Fruit fly (Drosophila melanogaster): Measurements from ENCODE around the gene RpL13A.

RpL13A gene

DNA sequence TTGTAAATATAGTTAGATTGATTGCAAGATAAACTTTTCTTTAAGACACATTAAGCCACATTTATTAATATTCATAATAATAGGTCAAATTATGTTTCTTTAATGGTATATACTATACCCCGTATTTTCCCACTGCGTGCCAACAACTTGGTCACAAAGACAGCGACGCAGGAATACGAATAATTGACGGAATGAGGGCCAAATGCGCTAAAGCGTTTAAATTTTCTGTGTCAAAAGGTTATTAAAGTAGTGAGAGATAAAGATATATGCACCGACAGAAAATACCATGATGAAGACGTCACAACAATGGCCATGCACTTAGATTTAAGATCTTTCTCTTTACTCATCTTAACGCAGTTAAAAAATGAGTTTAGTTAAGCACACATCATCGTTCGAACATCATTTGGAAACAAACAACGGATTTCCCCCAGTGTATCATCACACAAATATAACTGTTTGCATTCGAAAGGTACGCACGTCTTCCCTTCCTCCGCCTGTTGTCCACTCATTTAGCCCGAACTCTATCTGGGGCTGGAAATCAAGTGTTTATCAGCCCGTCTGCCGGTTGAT is 3.8 kb upstream of the RpL13A start (continued):
- TF ChIP-seq CoRest (tag; optimal IDR thresholded peaks at IDR 0.05): peak; percentile 74
- TF ChIP-seq Asciz (GFP tag; optimal IDR thresholded peaks at IDR 0.05): peak; percentile 73
- no peak for TF ChIP-seq CG3838 (GFP tag; optimal IDR thresholded peaks at IDR 0.05)
- TF ChIP-seq CG2116 (GFP tag; optimal IDR thresholded peaks at IDR 0.05): peak; percentile 19
- TF ChIP-seq mirr (GFP tag; optimal IDR thresholded peaks at IDR 0.05): peak; percentile 18
- no peak for TF ChIP-seq CG4282 (GFP tag; optimal IDR thresholded peaks at IDR 0.05)
- no peak for TF ChIP-seq CG13894 (tag; optimal IDR thresholded peaks at IDR 0.05)
- no peak for TF ChIP-seq CG6683 (GFP tag; optimal IDR thresholded peaks at IDR 0.05)
- no peak; the same call in 1 of the 2 replicates for TF ChIP-seq CG10366 (GFP tag; IDR thresholded peaks at IDR 0.05)
- no peak for TF ChIP-seq lbe (GFP tag; optimal IDR thresholded peaks at IDR 0.05)
- peak; percentile 30; the same call in 1 of the 2 replicates for TF ChIP-seq wdn (GFP tag; IDR thresholded peaks at IDR 0.05)
- peak; percentile 53; the same call in 1 of the 2 replicates for TF ChIP-seq esg (GFP tag; conservative IDR thresholded peaks at IDR 0.05)
- peak; percentile 49 for TF ChIP-seq en (GFP tag; optimal IDR thresholded peaks at IDR 0.05)
- TF ChIP-seq cad (GFP tag; optimal IDR thresholded peaks at IDR 0.05): no peak
- peak; percentile 10 for TF ChIP-seq kay (GFP tag; optimal IDR thresholded peaks at IDR 0.05)
- TF ChIP-seq Dref (GFP tag; IDR thresholded peaks at IDR 0.05): no peak
- peak in 1 of 2 experiments; percentile 65 for TF ChIP-seq Eip74EF (GFP tag; optimal IDR thresholded peaks at IDR 0.05)
- peak; percentile 53 for TF ChIP-seq Myb (GFP tag; optimal IDR thresholded peaks at IDR 0.05)
- TF ChIP-seq sob (GFP tag; IDR thresholded peaks at IDR 0.05): peak; percentile 37; the same call in 1 of the 2 replicates
- TF ChIP-seq da (GFP tag; optimal IDR thresholded peaks at IDR 0.05): peak; percentile 27
- TF ChIP-seq CG13287 (GFP tag; IDR thresholded peaks at IDR 0.05; ENCODE audit: partially characterized antibody): no peak
- TF ChIP-seq CG7556 (GFP tag; optimal IDR thresholded peaks at IDR 0.05): peak; percentile 77
- peak; percentile 62; the same call in 1 of the 2 replicates for TF ChIP-seq chm (GFP tag; IDR thresholded peaks at IDR 0.05)
- peak; percentile 57 for TF ChIP-seq gro (GFP tag; optimal IDR thresholded peaks at IDR 0.05)
- peak; percentile 66 for TF ChIP-seq CG18619 (GFP tag; optimal IDR thresholded peaks at IDR 0.05)
- TF ChIP-seq Rfx (GFP tag; IDR thresholded peaks at IDR 0.05): peak; percentile 46
- peak; percentile 42 for TF ChIP-seq sqz (GFP tag; optimal IDR thresholded peaks at IDR 0.05)
- no peak for TF ChIP-seq CG1832 (GFP tag; optimal IDR thresholded peaks at IDR 0.05)
- peak; percentile 71 for TF ChIP-seq row (GFP tag; IDR thresholded peaks at IDR 0.05)
- peak; percentile 41; the same call in 1 of the 3 replicates for TF ChIP-seq CG11695 (GFP tag; IDR thresholded peaks at IDR 0.05)
- peak; percentile 76 for TF ChIP-seq nmo (GFP tag; optimal IDR thresholded peaks at IDR 0.05)
- peak; percentile 88 for TF ChIP-seq CG17361 (GFP tag; IDR thresholded peaks at IDR 0.05)
- no peak for TF ChIP-seq Doc3 (GFP tag; IDR thresholded peaks at IDR 0.05; ENCODE audit: partially characterized antibody)
- no peak for TF ChIP-seq br (optimal IDR thresholded peaks at IDR 0.05)
- TF ChIP-seq caup (GFP tag; optimal IDR thresholded peaks at IDR 0.05; ENCODE audit: severe bottlenecking): peak; percentile 51
- TF ChIP-seq zen2 (GFP tag; IDR thresholded peaks at IDR 0.05; ENCODE audit: partially characterized antibody): no peak
- no peak for TF ChIP-seq CG15696 (tag; optimal IDR thresholded peaks at IDR 0.05)
- peak; percentile 51 for TF ChIP-seq nerfin-1 (tag; optimal IDR thresholded peaks at IDR 0.05)
- peak; percentile 71 for TF ChIP-seq slbo (GFP tag; IDR thresholded peaks at IDR 0.05)
- TF ChIP-seq CG10462 (GFP tag; optimal IDR thresholded peaks at IDR 0.05): peak; percentile 20
- peak; percentile 52 for TF ChIP-seq CG3163 (GFP tag; optimal IDR thresholded peaks at IDR 0.05)
- TF ChIP-seq hkb (optimal IDR thresholded peaks at IDR 0.05): no peak
- TF ChIP-seq hkb (GFP tag; IDR thresholded peaks at IDR 0.05): peak; percentile 71
- no peak for TF ChIP-seq CG7963 (GFP tag; IDR thresholded peaks at IDR 0.05; ENCODE audit: partially characterized antibody)
- no peak for TF ChIP-seq CG8765 (GFP tag; IDR thresholded peaks at IDR 0.05)
- no peak for TF ChIP-seq aop (GFP tag; IDR thresholded peaks at IDR 0.05)
- peak; percentile 55; the same call in 1 of the 3 replicates for TF ChIP-seq ase (GFP tag; IDR thresholded peaks at IDR 0.05)
- peak; percentile 46 for TF ChIP-seq repo (GFP tag; optimal IDR thresholded peaks at IDR 0.05)
- TF ChIP-seq ATbp (GFP tag; optimal IDR thresholded peaks at IDR 0.05): peak; percentile 71
- TF ChIP-seq trem (tag; optimal IDR thresholded peaks at IDR 0.05): peak; percentile 12

All from whole organism, embryonic.